Worm (Caenorhabditis elegans) whole organism, late embryonic: ENCODE results near the gene jamp-1.

ENCODE experiments used
- C08G9.2 ChIP-seq: sonication (generic microtip); optimal IDR thresholded peaks from 2 replicates; lab custom pipeline; 2016; ENCODE audit warnings: mild to moderate bottlenecking, missing genetic modification characterization, moderate library complexity, missing compliant biosample characterization
- C38D4.7 ChIP-seq: fragments of 200-800 bp; sonication (Bioruptor generic); optimal IDR thresholded peaks from 2 replicates; lab custom pipeline; 2018; ENCODE audit warnings: mild to moderate bottlenecking, missing genetic modification characterization, moderate library complexity, missing compliant biosample characterization
- F13H6.1 ChIP-seq: sonication (generic microtip); optimal IDR thresholded peaks from 2 replicates; lab custom pipeline; 2016; ENCODE audit warnings: missing genetic modification characterization, missing compliant biosample characterization
- K02D7.2 ChIP-seq: sonication (generic microtip); optimal IDR thresholded peaks from 2 replicates; lab custom pipeline; 2017; ENCODE audit warnings: mild to moderate bottlenecking, missing genetic modification characterization, missing compliant biosample characterization
- T23F11.4 ChIP-seq: fragments of 200-800 bp; sonication (Bioruptor generic); optimal IDR thresholded peaks from 2 replicates; lab custom pipeline; 2018; ENCODE audit warnings: mild to moderate bottlenecking, missing genetic modification characterization, missing compliant biosample characterization
- Y22D7AL.16 ChIP-seq: sonication (generic microtip); optimal IDR thresholded peaks from 2 replicates; lab custom pipeline; 2016; ENCODE audit warnings: missing genetic modification characterization, missing compliant biosample characterization
- ahr-1 ChIP-seq: sonication (generic microtip); optimal IDR thresholded peaks from 2 replicates; lab custom pipeline; 2016; ENCODE audit warnings: missing genetic modification characterization, missing compliant biosample characterization
- ama-1 ChIP-seq: fragments of 150-350 bp; optimal IDR thresholded peaks from 2 replicates; lab custom pipeline; 2014
- ceh-19 ChIP-seq: fragments of 200-800 bp; sonication (Bioruptor generic); optimal IDR thresholded peaks from 2 replicates; lab custom pipeline; 2018; ENCODE audit warnings: mild to moderate bottlenecking, missing genetic modification characterization, missing compliant biosample characterization
- ceh-24 ChIP-seq: sonication (generic microtip); optimal IDR thresholded peaks from 2 replicates; lab custom pipeline; 2016; ENCODE audit warnings: mild to moderate bottlenecking, missing genetic modification characterization, missing compliant biosample characterization
- ceh-30 ChIP-seq: fragments of 150-350 bp; optimal IDR thresholded peaks from 2 replicates; lab custom pipeline; 2014; ENCODE audit warnings: missing biosample characterization, missing genetic modification characterization
- ceh-31 ChIP-seq: sonication (generic microtip); optimal IDR thresholded peaks from 2 replicates; lab custom pipeline; 2016; ENCODE audit warnings: missing genetic modification characterization, missing compliant biosample characterization
- ceh-45 ChIP-seq: fragments of 200-800 bp; sonication (Bioruptor generic); IDR thresholded peaks from 2 replicates; pipeline ENCODE4 v1.3.6; 2022; ENCODE audit warnings: missing genetic modification reagents, missing genetic modification characterization, missing compliant biosample characterization
- ceh-48 ChIP-seq: sonication (generic microtip); optimal IDR thresholded peaks from 2 replicates; lab custom pipeline; 2016; ENCODE audit warnings: missing genetic modification characterization, inconsistent platforms, missing compliant biosample characterization
- ceh-6 ChIP-seq: fragments of 200-800 bp; sonication (Bioruptor generic); optimal IDR thresholded peaks from 2 replicates; lab custom pipeline; 2018; ENCODE audit warnings: mild to moderate bottlenecking, missing genetic modification characterization, missing compliant biosample characterization
- ceh-9 ChIP-seq: sonication (generic microtip); optimal IDR thresholded peaks from 2 replicates; lab custom pipeline; 2016; ENCODE audit warnings: mild to moderate bottlenecking, missing genetic modification characterization, inconsistent platforms, missing compliant biosample characterization
- che-1 ChIP-seq: sonication (generic microtip); optimal IDR thresholded peaks from 2 replicates; lab custom pipeline; 2016; ENCODE audit warnings: mild to moderate bottlenecking, missing genetic modification characterization, missing compliant biosample characterization
- dmd-4 ChIP-seq: sonication (generic microtip); optimal IDR thresholded peaks from 2 replicates; lab custom pipeline; 2016; ENCODE audit warnings: borderline replicate concordance, missing genetic modification characterization, missing compliant biosample characterization
- elt-4 ChIP-seq: sonication (generic microtip); optimal IDR thresholded peaks from 2 replicates; lab custom pipeline; 2016; ENCODE audit warnings: missing genetic modification characterization, missing compliant biosample characterization
- ets-4 ChIP-seq: sonication (generic microtip); optimal IDR thresholded peaks from 2 replicates; lab custom pipeline; 2016; ENCODE audit warnings: missing genetic modification characterization, missing compliant biosample characterization
- eyg-1 ChIP-seq: sonication (generic microtip); optimal IDR thresholded peaks from 2 replicates; lab custom pipeline; 2016; ENCODE audit warnings: missing genotype, missing genetic modification characterization, missing compliant biosample characterization
- fax-1 ChIP-seq: sonication (generic microtip); optimal IDR thresholded peaks from 2 replicates; lab custom pipeline; 2016; ENCODE audit warnings: missing genotype, missing genetic modification characterization, missing compliant biosample characterization
- fkh-10 ChIP-seq: fragments of 150-350 bp; optimal IDR thresholded peaks from 2 replicates; lab custom pipeline; 2014; ENCODE audit warnings: missing biosample characterization, missing genetic modification reagents, missing genetic modification characterization
- fkh-6 ChIP-seq: sonication (generic microtip); optimal IDR thresholded peaks from 2 replicates; lab custom pipeline; 2016; ENCODE audit warnings: missing genetic modification characterization, missing compliant biosample characterization
- hlh-13 ChIP-seq: fragments of 200-800 bp; sonication (Bioruptor generic); optimal IDR thresholded peaks from 2 replicates; lab custom pipeline; 2018; ENCODE audit warnings: mild to moderate bottlenecking, missing genetic modification characterization, missing compliant biosample characterization
- hlh-15 ChIP-seq: sonication (generic microtip); optimal IDR thresholded peaks from 2 replicates; lab custom pipeline; 2016; ENCODE audit warnings: missing genetic modification characterization, missing compliant biosample characterization
- hlh-30 ChIP-seq: sonication (generic microtip); optimal IDR thresholded peaks from 2 replicates; lab custom pipeline; 2017; ENCODE audit warnings: antibody characterized with exemption, missing genetic modification characterization, missing compliant biosample characterization; ENCODE audit not compliant: insufficient read depth
- hlh-8 ChIP-seq: sonication (generic microtip); optimal IDR thresholded peaks from 2 replicates; lab custom pipeline; 2016; ENCODE audit warnings: missing genotype, missing genetic modification characterization, missing compliant biosample characterization
- lim-6 ChIP-seq: sonication (generic microtip); optimal IDR thresholded peaks from 2 replicates; lab custom pipeline; 2016; ENCODE audit warnings: missing genetic modification characterization, missing compliant biosample characterization
- lin-11 ChIP-seq: fragments of 200-800 bp; sonication (Bioruptor generic); optimal IDR thresholded peaks from 2 replicates; lab custom pipeline; 2018; ENCODE audit warnings: mild to moderate bottlenecking, missing genetic modification characterization, missing compliant biosample characterization
- nhr-11 ChIP-seq: fragments of 150-350 bp; optimal IDR thresholded peaks from 2 replicates; lab custom pipeline; 2014; ENCODE audit warnings: missing biosample characterization, missing genetic modification characterization
- nhr-232 ChIP-seq: sonication (generic microtip); optimal IDR thresholded peaks from 2 replicates; lab custom pipeline; 2016; ENCODE audit warnings: missing genetic modification characterization, missing compliant biosample characterization
- npax-4 ChIP-seq: sonication (generic microtip); optimal IDR thresholded peaks from 2 replicates; lab custom pipeline; 2016; ENCODE audit warnings: missing genetic modification characterization, missing compliant biosample characterization
- pag-3 ChIP-seq: sonication (generic microtip); optimal IDR thresholded peaks from 2 replicates; lab custom pipeline; 2016; ENCODE audit warnings: missing compliant biosample characterization, missing genetic modification characterization, borderline replicate concordance
- pat-9 ChIP-seq: fragments of 200-800 bp; sonication (Bioruptor generic); optimal IDR thresholded peaks from 2 replicates; lab custom pipeline; 2018; ENCODE audit warnings: mild to moderate bottlenecking, missing genetic modification characterization, moderate library complexity, missing compliant biosample characterization
- pax-1 ChIP-seq: fragments of 150-350 bp; optimal IDR thresholded peaks from 2 replicates; lab custom pipeline; 2014; ENCODE audit warnings: missing biosample characterization, missing genetic modification characterization
- pha-2 ChIP-seq: sonication (generic microtip); optimal IDR thresholded peaks from 2 replicates; lab custom pipeline; 2017; ENCODE audit warnings: mild to moderate bottlenecking, missing genetic modification characterization, missing compliant biosample characterization
- pqm-1 ChIP-seq: sonication (generic microtip); optimal IDR thresholded peaks from 2 replicates; lab custom pipeline; 2016; ENCODE audit warnings: missing genetic modification characterization, missing compliant biosample characterization
- pros-1 ChIP-seq: fragments of 150-350 bp; optimal IDR thresholded peaks from 2 replicates; lab custom pipeline; 2014; ENCODE audit warnings: missing biosample characterization, missing genetic modification reagents, missing genetic modification characterization
- ref-2 ChIP-seq: sonication (generic microtip); optimal IDR thresholded peaks from 2 replicates; lab custom pipeline; 2016; ENCODE audit warnings: missing genetic modification characterization, missing compliant biosample characterization
- sdc-2 ChIP-seq: sonication (generic microtip); optimal IDR thresholded peaks from 2 replicates; lab custom pipeline; 2016; ENCODE audit warnings: missing genotype, missing genetic modification characterization, missing compliant biosample characterization
- sox-4 ChIP-seq: sonication (generic microtip); optimal IDR thresholded peaks from 2 replicates; lab custom pipeline; 2017; ENCODE audit warnings: mild to moderate bottlenecking, missing genetic modification characterization, inconsistent platforms, missing compliant biosample characterization
- syd-9 ChIP-seq: sonication (generic microtip); optimal IDR thresholded peaks from 2 replicates; lab custom pipeline; 2016; ENCODE audit warnings: mild to moderate bottlenecking, missing genetic modification characterization, moderate library complexity, missing compliant biosample characterization
- tbx-2 ChIP-seq: sonication (generic microtip); optimal IDR thresholded peaks from 2 replicates; lab custom pipeline; 2016; ENCODE audit warnings: missing genetic modification characterization, missing compliant biosample characterization
- tbx-7 ChIP-seq: sonication (generic microtip); optimal IDR thresholded peaks from 2 replicates; lab custom pipeline; 2016; ENCODE audit warnings: missing genotype, missing genetic modification characterization, missing compliant biosample characterization
- ttx-3 ChIP-seq: sonication (generic microtip); optimal IDR thresholded peaks from 2 replicates; lab custom pipeline; 2016; ENCODE audit warnings: missing genetic modification reagents, missing genetic modification characterization, missing compliant biosample characterization
- unc-3 ChIP-seq, 2 experiments: fragments of 200-800 bp in 1 of 2; sonication (Bioruptor generic) in 1 of 2; sonication (generic microtip) in 1 of 2; conservative IDR thresholded peaks in 1 of 2; optimal IDR thresholded peaks in 1 of 2; 2 replicates each; pipeline versions ENCODE4 v1.3.6 to Lab custom; 2016 to 2022; ENCODE audit warnings: missing compliant biosample characterization in 2 of 2, missing genetic modification characterization in 2 of 2, missing genetic modification reagents in 1 of 2
- unc-42 ChIP-seq: sonication (generic microtip); optimal IDR thresholded peaks from 2 replicates; lab custom pipeline; 2016; ENCODE audit warnings: missing genotype, missing genetic modification characterization, missing compliant biosample characterization
- unc-86 ChIP-seq: sonication (generic microtip); optimal IDR thresholded peaks from 2 replicates; lab custom pipeline; 2016; ENCODE audit warnings: missing genetic modification characterization, missing compliant biosample characterization
- zip-5 ChIP-seq: sonication (generic microtip); optimal IDR thresholded peaks from 2 replicates; lab custom pipeline; 2016; ENCODE audit warnings: missing genetic modification characterization, missing compliant biosample characterization
- ztf-16 ChIP-seq: sonication (generic microtip); optimal IDR thresholded peaks from 2 replicates; lab custom pipeline; 2017; ENCODE audit warnings: missing genetic modification characterization, missing compliant biosample characterization

Gene jamp-1

ce11 chrV:6055289-6055688 is 4.2 kb upstream of the jamp-1 start, which contains the start of gene srd-20:
Gene srd-20 (plus strand): TSS chrV:6055589.
- TF ChIP-seq C08G9.2 (tag; lab: Kevin White, UChicago) (no peak), ceh-48 (tag; lab: Kevin White, UChicago) (no peak), ceh-31 (tag; lab: Kevin White, UChicago) (no peak), zip-5 (tag; lab: Kevin White, UChicago) (no peak), hlh-8 (tag; lab: Kevin White, UChicago) (no peak), tbx-2 (no peak), nhr-11 (tag; lab: Kevin White, UChicago) (no peak), ref-2 (tag; lab: Kevin White, UChicago) (no peak), eyg-1 (no peak), C38D4.7 (GFP tag; lab: Kevin White, UChicago) (no peak), pha-2 (tag; lab: Kevin White, UChicago) (no peak)

ce11 chrV:6053188-6053687 is 2.2 kb upstream of the jamp-1 start, which contains the start of gene seip-1:
Gene seip-1 (minus strand): TSS chrV:6053238.
- TF ChIP-seq ceh-31 (tag; lab: Kevin White, UChicago), result peak; percentile 87
- TF ChIP-seq pat-9, result no peak
- TF ChIP-seq hlh-15 (tag; lab: Kevin White, UChicago), result no peak
- no peak for TF ChIP-seq ceh-6 (GFP tag; lab: Kevin White, UChicago)
- TF ChIP-seq K02D7.2 (tag; lab: Kevin White, UChicago), result no peak
- no peak for TF ChIP-seq fkh-6 (tag; lab: Kevin White, UChicago)
- TF ChIP-seq C08G9.2 (tag; lab: Kevin White, UChicago), result no peak
- no peak for TF ChIP-seq pha-2 (tag; lab: Kevin White, UChicago)
- TF ChIP-seq nhr-11 (tag; lab: Kevin White, UChicago), result no peak
- no peak for TF ChIP-seq ztf-16
- TF ChIP-seq T23F11.4 (GFP tag; lab: Kevin White, UChicago), result no peak
- no peak for TF ChIP-seq fkh-10
- TF ChIP-seq syd-9 (tag; lab: Kevin White, UChicago), result no peak
- TF ChIP-seq ref-2 (tag; lab: Kevin White, UChicago), result peak; percentile 46
- TF ChIP-seq tbx-7 (tag; lab: Kevin White, UChicago), result no peak
- no peak for TF ChIP-seq fax-1 (tag; lab: Kevin White, UChicago)
- peak; percentile 42 for TF ChIP-seq ceh-30 (tag; lab: Kevin White, UChicago)
- TF ChIP-seq F13H6.1 (tag; lab: Kevin White, UChicago), result no peak
- TF ChIP-seq sdc-2 (tag; lab: Kevin White, UChicago), result no peak
- TF ChIP-seq che-1 (tag; lab: Kevin White, UChicago), result no peak
- TF ChIP-seq ets-4 (tag; lab: Kevin White, UChicago), result no peak
- TF ChIP-seq unc-42 (tag; lab: Kevin White, UChicago), result peak; percentile 76
- no peak for TF ChIP-seq npax-4 (tag; lab: Kevin White, UChicago)
- TF ChIP-seq hlh-30, result peak; percentile 63
- TF ChIP-seq lim-6 (tag; lab: Kevin White, UChicago), result no peak
- TF ChIP-seq ceh-24 (tag; lab: Kevin White, UChicago), result no peak
- TF ChIP-seq unc-3 (GFP tag; conservative IDR thresholded peaks at IDR 0.05; lab: Robert Waterston, UW), result no peak
- no peak for TF ChIP-seq unc-3 (tag; optimal IDR thresholded peaks at IDR 0.05; lab: Kevin White, UChicago)
- TF ChIP-seq ceh-19, result no peak
- peak; percentile 65 for TF ChIP-seq tbx-2
- no peak for TF ChIP-seq ceh-45 (GFP tag; lab: Robert Waterston, UW)
- peak; percentile 46 for TF ChIP-seq pros-1 (tag; lab: Kevin White, UChicago)
- TF ChIP-seq lin-11 (tag; lab: Kevin White, UChicago), result no peak
- no peak for TF ChIP-seq pag-3
- TF ChIP-seq hlh-13 (GFP tag; lab: Kevin White, UChicago), result no peak
- TF ChIP-seq ama-1, result no peak
- TF ChIP-seq ceh-9 (tag; lab: Kevin White, UChicago), result no peak
- TF ChIP-seq nhr-232 (tag; lab: Kevin White, UChicago), result no peak
- TF ChIP-seq ttx-3 (tag; lab: Kevin White, UChicago), result no peak
- TF ChIP-seq pax-1 (tag; lab: Kevin White, UChicago), result peak; percentile 77
- TF ChIP-seq ahr-1, result no peak
- no peak for TF ChIP-seq elt-4 (tag; lab: Kevin White, UChicago)
- no peak for TF ChIP-seq sox-4 (tag; lab: Kevin White, UChicago)
- no peak for TF ChIP-seq Y22D7AL.16 (tag; lab: Kevin White, UChicago)
- TF ChIP-seq unc-86 (tag; lab: Kevin White, UChicago), result no peak
- no peak for TF ChIP-seq pqm-1 (tag; lab: Kevin White, UChicago)
- no peak for TF ChIP-seq dmd-4 (tag; lab: Kevin White, UChicago)
